Worm (Caenorhabditis elegans): ENCODE results near the gene him-17.
A peak's percentile ranks its signal among the peaks of the same experiment; 100 is the strongest.

him-17 gene

DNA sequence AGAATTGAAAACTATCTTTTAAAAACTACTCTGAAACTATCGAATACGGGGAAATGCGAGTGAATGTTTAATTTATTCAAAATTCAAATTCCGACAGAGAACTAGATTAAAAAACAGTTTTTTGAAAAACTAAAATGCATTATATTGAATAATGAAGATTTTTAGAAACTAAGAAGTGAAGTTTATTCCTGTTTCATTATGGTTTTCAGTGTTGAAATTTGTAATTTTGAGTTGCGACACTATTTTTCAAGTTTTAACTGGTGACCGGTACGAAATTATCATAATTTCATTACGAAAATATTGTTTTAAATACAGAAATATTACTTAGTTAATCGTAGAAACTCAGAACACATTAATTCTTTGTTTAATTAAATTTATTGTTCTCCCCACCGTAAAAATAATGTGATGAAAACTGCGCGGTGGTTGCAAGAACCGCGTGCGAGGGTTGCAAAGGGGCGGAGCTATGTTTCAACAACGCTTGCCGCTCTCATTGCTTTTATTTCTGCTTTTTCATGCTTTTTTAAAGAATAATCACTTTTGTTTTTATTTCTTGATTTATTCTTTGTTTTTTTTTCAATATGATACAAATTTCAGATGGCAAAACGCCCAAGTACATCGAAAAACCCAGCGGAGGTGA is at the start of gene him-17:
Gene him-17, plus strand, starts transcription at position 595 of the 637 bp plus-strand sequence.
- TF ChIP-seq C34F6.9 (tag; optimal IDR thresholded peaks at IDR 0.05) (peak; percentile 22), mab-5 (tag; optimal IDR thresholded peaks at IDR 0.05) (peak; percentile 28), ceh-16 (tag; optimal IDR thresholded peaks at IDR 0.05) (no peak), lin-11 (tag; optimal IDR thresholded peaks at IDR 0.05) (peak; percentile 25), ama-1 (optimal IDR thresholded peaks at IDR 0.05) (peak; percentile 6), sma-9 (GFP tag; optimal IDR thresholded peaks at IDR 0.05) (peak; percentile 35), sma-9 (tag; optimal IDR thresholded peaks at IDR 0.05) (no peak), mdl-1 (tag; optimal IDR thresholded peaks at IDR 0.05) (peak in 1 of 2 experiments; percentile 9), unc-55 (GFP tag; optimal IDR thresholded peaks at IDR 0.05) (peak; percentile 51), sma-3 (GFP tag; optimal IDR thresholded peaks at IDR 0.05) (peak; percentile 43), gmeb-1 (tag; optimal IDR thresholded peaks at IDR 0.05) (peak; percentile 60), crh-2 (tag; optimal IDR thresholded peaks at IDR 0.05) (no peak), nhr-10 (tag; optimal IDR thresholded peaks at IDR 0.05) (no peak), snpc-4 (tag; optimal IDR thresholded peaks at IDR 0.05) (peak; percentile 36), lin-13 (GFP tag; optimal IDR thresholded peaks at IDR 0.05) (peak; percentile 30)

DNA sequence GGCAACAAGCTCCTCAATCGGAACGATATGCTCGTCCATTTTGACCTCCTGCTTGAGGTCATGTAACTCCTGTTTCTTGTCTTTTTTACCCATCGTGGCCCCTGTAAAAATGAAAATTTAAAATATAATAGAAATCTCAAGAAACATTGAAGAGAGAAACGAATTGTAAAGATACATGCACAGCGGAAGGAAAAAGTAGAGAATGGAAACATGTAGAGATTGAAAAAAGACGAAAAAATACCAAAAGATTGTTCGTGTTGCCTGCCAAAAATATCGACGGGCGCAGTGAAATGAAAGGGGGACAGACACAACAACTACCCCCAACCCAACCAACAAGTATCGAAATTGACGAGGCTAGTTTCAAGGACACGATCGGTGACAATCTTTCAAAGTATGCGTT is 46.6 kb upstream of the him-17 start, which contains the start of gene eat-6:
Gene eat-6, minus strand, starts transcription at position 101 of the 400 bp plus-strand sequence.
- TF ChIP-seq aly-2 (tag; optimal IDR thresholded peaks at IDR 0.05) (no peak), alr-1 (tag; optimal IDR thresholded peaks at IDR 0.05) (no peak), fos-1 (tag; optimal IDR thresholded peaks at IDR 0.05) (no peak), ztf-1 (GFP tag; conservative IDR thresholded peaks at IDR 0.05) (no peak), nhr-10 (tag; optimal IDR thresholded peaks at IDR 0.05) (no peak), elt-3 (tag; optimal IDR thresholded peaks at IDR 0.05) (no peak), R02D3.7 (tag; optimal IDR thresholded peaks at IDR 0.05) (no peak), elt-1 (tag; optimal IDR thresholded peaks at IDR 0.05) (no peak), ceh-16 (tag; optimal IDR thresholded peaks at IDR 0.05) (no peak), lsy-2 (tag; optimal IDR thresholded peaks at IDR 0.05) (no peak), peb-1 (tag; optimal IDR thresholded peaks at IDR 0.05) (no peak), mab-5 (tag; optimal IDR thresholded peaks at IDR 0.05) (no peak), ceh-82 (tag; optimal IDR thresholded peaks at IDR 0.05) (no peak), ZK546.5 (tag; optimal IDR thresholded peaks at IDR 0.05) (no peak), crh-2 (tag; optimal IDR thresholded peaks at IDR 0.05) (no peak), snpc-4 (tag; optimal IDR thresholded peaks at IDR 0.05) (no peak), unc-55 (GFP tag; optimal IDR thresholded peaks at IDR 0.05) (no peak), lin-13 (GFP tag; optimal IDR thresholded peaks at IDR 0.05) (no peak), ama-1 (optimal IDR thresholded peaks at IDR 0.05) (no peak), egl-27 (tag; optimal IDR thresholded peaks at IDR 0.05) (no peak)

DNA sequence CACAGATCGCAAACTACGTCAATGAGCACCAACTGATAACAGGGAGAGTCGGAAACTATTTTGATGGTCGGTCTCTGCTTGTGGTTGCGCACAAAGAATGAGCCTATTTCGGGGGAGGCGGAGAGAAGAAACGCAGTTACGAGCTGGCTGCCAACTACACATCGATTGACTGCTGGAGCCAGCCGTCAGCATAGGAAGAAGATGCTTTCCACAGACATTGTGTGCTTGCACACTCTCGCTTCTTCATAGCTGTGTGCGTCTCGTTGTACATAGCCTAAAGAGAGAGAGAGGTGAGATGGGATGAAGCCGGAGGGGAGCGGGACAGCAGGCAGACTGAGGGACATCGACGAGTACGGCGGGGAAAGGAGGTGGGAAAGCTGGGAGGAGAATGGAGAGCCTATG is 46.1 kb upstream of the him-17 start:
- TF ChIP-seq ztf-4 (tag; optimal IDR thresholded peaks at IDR 0.05) (no peak), snpc-4 (tag; optimal IDR thresholded peaks at IDR 0.05) (no peak), lsy-2 (tag; optimal IDR thresholded peaks at IDR 0.05) (peak in 1 of 2 experiments; percentile 44), nhr-25 (tag; optimal IDR thresholded peaks at IDR 0.05) (no peak), nhr-10 (tag; optimal IDR thresholded peaks at IDR 0.05) (no peak), lin-11 (tag; optimal IDR thresholded peaks at IDR 0.05) (peak; percentile 73), sma-3 (GFP tag; optimal IDR thresholded peaks at IDR 0.05) (no peak), fos-1 (tag; optimal IDR thresholded peaks at IDR 0.05) (peak; percentile 64), nhr-21 (tag; optimal IDR thresholded peaks at IDR 0.05) (peak; percentile 16), zag-1 (tag; optimal IDR thresholded peaks at IDR 0.05) (peak; percentile 81), egl-27 (tag; optimal IDR thresholded peaks at IDR 0.05) (no peak), nhr-77 (tag; optimal IDR thresholded peaks at IDR 0.05) (no peak), nhr-12 (tag; optimal IDR thresholded peaks at IDR 0.05) (no peak), lin-13 (GFP tag; optimal IDR thresholded peaks at IDR 0.05) (peak; percentile 12), peb-1 (tag; optimal IDR thresholded peaks at IDR 0.05) (no peak), unc-62 (GFP tag; optimal IDR thresholded peaks at IDR 0.05) (no peak), C34F6.9 (tag; optimal IDR thresholded peaks at IDR 0.05) (peak; percentile 74), ceh-16 (tag; optimal IDR thresholded peaks at IDR 0.05) (no peak), crh-2 (tag; optimal IDR thresholded peaks at IDR 0.05) (peak; percentile 74), mbf-1 (tag; optimal IDR thresholded peaks at IDR 0.05) (no peak), unc-55 (GFP tag; optimal IDR thresholded peaks at IDR 0.05) (peak; percentile 78), ceh-82 (tag; optimal IDR thresholded peaks at IDR 0.05) (no peak), mab-5 (tag; optimal IDR thresholded peaks at IDR 0.05) (peak; percentile 17), dmd-4 (tag; optimal IDR thresholded peaks at IDR 0.05) (no peak), elt-1 (tag; optimal IDR thresholded peaks at IDR 0.05) (no peak), ama-1 (optimal IDR thresholded peaks at IDR 0.05) (no peak), mdl-1 (tag; optimal IDR thresholded peaks at IDR 0.05) (no peak), skn-1 (tag; optimal IDR thresholded peaks at IDR 0.05) (no peak), sem-4 (tag; optimal IDR thresholded peaks at IDR 0.05) (peak; percentile 44), gmeb-1 (tag; optimal IDR thresholded peaks at IDR 0.05) (no peak), F13H6.1 (tag; optimal IDR thresholded peaks at IDR 0.05) (peak; percentile 79), alr-1 (tag; optimal IDR thresholded peaks at IDR 0.05) (no peak), R02D3.7 (tag; optimal IDR thresholded peaks at IDR 0.05) (no peak), blmp-1 (tag; optimal IDR thresholded peaks at IDR 0.05; ENCODE audit: insufficient read depth) (no peak), lin-39 (tag; optimal IDR thresholded peaks at IDR 0.05) (no peak), aly-2 (tag; optimal IDR thresholded peaks at IDR 0.05) (no peak), nhr-129 (tag; optimal IDR thresholded peaks at IDR 0.05) (peak; percentile 88), unc-39 (tag; optimal IDR thresholded peaks at IDR 0.05) (peak; percentile 37), elt-3 (tag; optimal IDR thresholded peaks at IDR 0.05) (no peak), ztf-11 (tag; optimal IDR thresholded peaks at IDR 0.05) (no peak), Y55F3AM.14 (GFP tag; optimal IDR thresholded peaks at IDR 0.05) (no peak)
